Fruit fly (Drosophila melanogaster) S2 (cell line): ENCODE results near the gene prage.

Experiments used
- CG8478 ChIP-seq: fragments of >200 bp; optimal IDR thresholded peaks from 2 replicates; lab custom pipeline; 2018
- CTCF ChIP-seq, 2 experiments: fragments of >200 bp; optimal IDR thresholded peaks; 2 replicates each; lab custom pipeline; 2018

The prage gene

dm6 chrX:1856605-1857004 is 83.1 kb downstream of the prage start:
- no peak for TF ChIP-seq CTCF (optimal IDR thresholded peaks at IDR 0.05; lab: Kevin White, UChicago)
- TF ChIP-seq CG8478 (lab: Kevin White, UChicago): no peak

dm6 chrX:1858867-1859266 is 85.3 kb downstream of the prage start, which contains the start of gene Lamtor5:
Gene Lamtor5 (minus strand): TSS chrX:1858971.
- no peak for TF ChIP-seq CTCF (optimal IDR thresholded peaks at IDR 0.05; lab: Kevin White, UChicago)
- TF ChIP-seq CG8478 (lab: Kevin White, UChicago): no peak

dm6 chrX:1861620-1862184 is 88.2 kb downstream of the prage start, which contains the start of gene deltaCOP:
Gene deltaCOP (minus strand): TSS chrX:1861790.
- TF ChIP-seq CTCF (optimal IDR thresholded peaks at IDR 0.05; lab: Kevin White, UChicago) (no peak), CG8478 (lab: Kevin White, UChicago) (no peak)

- TF ChIP-seq CTCF (optimal IDR thresholded peaks at IDR 0.05; lab: Kevin White, UChicago) (no peak), CG8478 (lab: Kevin White, UChicago) (no peak)
These were observed 92.2 kb downstream of the prage start, which contains the start of the genes Gcna and MED18 for dm6 chrX:1865673-1866072. Gene Gcna (minus strand): TSS chrX:1865835. Gene MED18 (plus strand): TSS chrX:1865909.

- TF ChIP-seq CG8478 (lab: Kevin White, UChicago) (no peak), CTCF (optimal IDR thresholded peaks at IDR 0.05; lab: Kevin White, UChicago) (no peak)
These were observed 95.1 kb downstream of the prage start, which contains the start of the genes CG14803 and Pex5 for dm6 chrX:1868586-1869111. Gene CG14803 (plus strand): TSS chrX:1868870. Gene Pex5 (minus strand): TSS chrX:1869061.

dm6 chrX:1873515-1874126 is 100.1 kb downstream of the prage start, which contains the start of the genes Pgam5 and Vps26:
Gene Pgam5 (minus strand): TSS chrX:1873565.
Gene Vps26 (plus strand): TSS chrX:1873853.
- no peak for TF ChIP-seq CTCF (optimal IDR thresholded peaks at IDR 0.05; lab: Kevin White, UChicago)
- no peak for TF ChIP-seq CG8478 (lab: Kevin White, UChicago)

dm6 chrX:1877107-1877736 is 103.7 kb downstream of the prage start, which contains the start of the genes CG14817 and CG14805:
Gene CG14817 (minus strand): TSS chrX:1877270.
Gene CG14805 (plus strand): TSS chrX:1877317.
- TF ChIP-seq CG8478 (lab: Kevin White, UChicago): no peak
- TF ChIP-seq CTCF (optimal IDR thresholded peaks at IDR 0.05; lab: Kevin White, UChicago): no peak

dm6 chrX:1879606-1880110 is 106.1 kb downstream of the prage start, which contains the start of gene CG14818:
Gene CG14818 (minus strand): TSS chrX:1879774.
- TF ChIP-seq CG8478 (lab: Kevin White, UChicago): no peak
- TF ChIP-seq CTCF (optimal IDR thresholded peaks at IDR 0.05; lab: Kevin White, UChicago): no peak

dm6 chrX:1880139-1880556 is 106.6 kb downstream of the prage start, which contains the start of gene Coa8:
Gene Coa8 (plus strand): TSS chrX:1880282.
- TF ChIP-seq CTCF (optimal IDR thresholded peaks at IDR 0.05; lab: Kevin White, UChicago): no peak
- no peak for TF ChIP-seq CG8478 (lab: Kevin White, UChicago)

dm6 chrX:1880779-1881178 is 107.3 kb downstream of the prage start:
- TF ChIP-seq CG8478 (lab: Kevin White, UChicago): no peak
- no peak for TF ChIP-seq CTCF (optimal IDR thresholded peaks at IDR 0.05; lab: Kevin White, UChicago)

dm6 chrX:1889926-1890325 is 116.4 kb downstream of the prage start, which contains the start of the genes trr and mRpL16:
Gene trr (minus strand): TSS chrX:1889950.
Gene mRpL16 (plus strand): TSS chrX:1890256.
- peak in 1 of 2 experiments; percentile 33 for TF ChIP-seq CTCF (optimal IDR thresholded peaks at IDR 0.05; lab: Kevin White, UChicago)
- TF ChIP-seq CG8478 (lab: Kevin White, UChicago): no peak

dm6 chrX:1893532-1893931 is 120.0 kb downstream of the prage start:
- no peak for TF ChIP-seq CTCF (optimal IDR thresholded peaks at IDR 0.05; lab: Kevin White, UChicago)
- no peak for TF ChIP-seq CG8478 (lab: Kevin White, UChicago)

dm6 chrX:1897384-1897783 is 123.9 kb downstream of the prage start:
- TF ChIP-seq CG8478 (lab: Kevin White, UChicago): no peak
- no peak for TF ChIP-seq CTCF (optimal IDR thresholded peaks at IDR 0.05; lab: Kevin White, UChicago)

dm6 chrX:1899445-1900085 is 126.0 kb downstream of the prage start:
- no peak for TF ChIP-seq CTCF (optimal IDR thresholded peaks at IDR 0.05; lab: Kevin White, UChicago)
- TF ChIP-seq CG8478 (lab: Kevin White, UChicago): no peak
